Fruit fly (Drosophila melanogaster) whole organism, larva: ENCODE measurements around the gene CG13088.

Experiments
- noc ChIP-seq: fragments of 200-800 bp; sonication (Bioruptor generic); optimal IDR thresholded peaks from 3 replicates; lab custom pipeline; 2019; ENCODE audit warnings: missing biosample characterization, mild to moderate bottlenecking, missing genetic modification characterization, moderate library complexity

The CG13088 gene

dm6 chr2L:8488735-8489134 lies at the start of gene CG13088:
CG13088 (plus strand) TSS chr2L:8488981.
- TF ChIP-seq noc (tag; lab: Kevin White, UChicago): no peak

- TF ChIP-seq noc (tag; lab: Kevin White, UChicago): no peak
These were observed 46.6 kb upstream of the CG13088 start, which contains the start of gene CG31897 for dm6 chr2L:8442147-8442546. CG31897 (plus strand) TSS chr2L:8442447.

- TF ChIP-seq noc (tag; lab: Kevin White, UChicago): no peak
These were observed 39.4 kb upstream of the CG13088 start, which contains the start of gene Aasdh for dm6 chr2L:8449358-8449757. Aasdh (minus strand) TSS chr2L:8449576.

- no peak for TF ChIP-seq noc (tag; lab: Kevin White, UChicago)
These were observed 37.3 kb upstream of the CG13088 start for dm6 chr2L:8451497-8451896.

dm6 chr2L:8461782-8462453 lies 26.9 kb upstream of the CG13088 start:
- peak; percentile 24 for TF ChIP-seq noc (tag; lab: Kevin White, UChicago)

- peak; percentile 55 for TF ChIP-seq noc (tag; lab: Kevin White, UChicago)
These were observed 25.4 kb upstream of the CG13088 start, which contains the start of gene Agpat2 for dm6 chr2L:8463144-8464106. Agpat2 (minus strand) TSS chr2L:8463994.

- peak; percentile 34 for TF ChIP-seq noc (tag; lab: Kevin White, UChicago)
These were observed 24.6 kb upstream of the CG13088 start, which contains the start of gene prg for dm6 chr2L:8464107-8464582. prg (plus strand) TSS chr2L:8464488.

dm6 chr2L:8466643-8467042 lies 22.1 kb upstream of the CG13088 start, which contains the start of gene dachs:
dachs (plus strand) TSS chr2L:8466817.
- TF ChIP-seq noc (tag; lab: Kevin White, UChicago): no peak

- TF ChIP-seq noc (tag; lab: Kevin White, UChicago): no peak
These were observed 19.7 kb upstream of the CG13088 start for dm6 chr2L:8468929-8469681.

- TF ChIP-seq noc (tag; lab: Kevin White, UChicago): no peak
These were observed 17.1 kb upstream of the CG13088 start for dm6 chr2L:8471667-8472066.

- TF ChIP-seq noc (tag; lab: Kevin White, UChicago): no peak
These were observed 15.3 kb upstream of the CG13088 start for dm6 chr2L:8473448-8473847.

- TF ChIP-seq noc (tag; lab: Kevin White, UChicago): no peak
These were observed 11.7 kb upstream of the CG13088 start, which contains the start of gene CheA29a for dm6 chr2L:8477049-8477448. CheA29a (plus strand) TSS chr2L:8477349.

dm6 chr2L:8477971-8478370 lies 10.8 kb upstream of the CG13088 start:
- TF ChIP-seq noc (tag; lab: Kevin White, UChicago): no peak

- TF ChIP-seq noc (tag; lab: Kevin White, UChicago): no peak
These were observed 10.4 kb upstream of the CG13088 start for dm6 chr2L:8478379-8478778.
